Fruit fly (Drosophila melanogaster) Kc167 (cell line): ENCODE measurements around the gene CG46399.

ENCODE experiments used
- insv ChIP-seq: fragments of >200 bp; optimal IDR thresholded peaks from 3 replicates; lab custom pipeline; 2018; ENCODE audit warnings: missing external identifiers
- psq ChIP-seq: fragments of >200 bp; optimal IDR thresholded peaks from 2 replicates; lab custom pipeline; 2017; ENCODE audit warnings: missing external identifiers
- ttk ChIP-seq: sonication (Bioruptor generic); optimal IDR thresholded peaks from 2 replicates; lab custom pipeline; 2017; ENCODE audit warnings: missing external identifiers

DNA sequence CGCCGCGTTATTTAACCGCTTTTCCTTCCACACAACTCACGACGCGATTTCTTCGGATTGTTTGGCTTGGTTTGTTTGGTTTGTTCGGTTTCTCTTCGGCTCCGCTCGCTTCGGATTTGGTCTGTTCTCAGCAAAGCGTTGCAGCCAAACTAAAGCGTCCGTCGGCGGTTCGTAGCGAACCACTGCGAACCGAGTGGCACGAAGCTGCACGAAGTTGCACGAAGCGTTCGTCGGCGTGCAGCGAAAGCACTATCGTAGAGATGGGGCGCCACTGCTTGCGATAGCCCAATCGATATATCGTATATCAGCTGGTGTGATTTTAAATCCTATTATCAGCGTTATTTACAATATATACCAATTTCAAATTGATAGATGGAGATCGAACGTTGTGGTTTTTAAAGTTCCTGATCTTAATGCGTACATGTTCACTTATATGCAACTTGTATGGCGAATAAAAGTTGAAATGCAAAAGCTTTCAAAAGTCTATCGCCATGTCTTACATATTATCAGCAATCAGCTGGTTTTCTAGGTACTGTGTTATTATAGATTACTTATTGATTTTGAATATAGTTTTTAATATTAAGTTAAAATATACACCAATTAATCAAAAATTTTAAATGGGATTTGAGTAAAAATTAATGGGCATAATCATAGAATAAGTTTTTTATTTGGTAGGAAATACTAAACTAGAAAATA lies 33.0 kb upstream of the CG46399 start, which contains the start of gene rut:
- TF ChIP-seq insv, result no peak
- no peak for TF ChIP-seq psq (lab: Kevin White, UChicago)
- TF ChIP-seq ttk (lab: Kevin White, UChicago), result no peak
